Worm (Caenorhabditis elegans): Measurements from ENCODE around the gene C34C12.6.

Gene C34C12.6

DNA sequence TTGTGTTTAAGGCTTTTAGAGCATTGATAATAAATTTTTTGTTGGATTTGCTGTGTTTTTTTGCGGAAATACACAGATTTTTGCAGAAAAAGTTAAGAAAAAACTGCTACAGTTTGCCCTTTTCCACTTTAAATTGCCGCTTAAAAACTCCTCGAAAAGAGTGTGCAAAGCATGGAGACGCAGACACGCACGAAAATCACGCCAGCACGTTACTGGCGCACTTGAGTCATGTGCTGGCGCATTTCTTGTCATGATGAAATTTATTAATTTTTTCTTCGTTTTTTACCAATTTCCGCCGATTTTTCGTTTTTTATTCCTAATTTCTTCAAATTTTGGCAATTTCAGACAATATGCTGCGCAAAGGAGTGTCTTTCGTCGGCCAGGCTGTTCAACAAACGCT, 22.3 kb upstream of the C34C12.6 start, which contains the start of gene C34C12.8 (continued):
- TF ChIP-seq duxl-1 (tag; optimal IDR thresholded peaks at IDR 0.05; ENCODE audit: poor library complexity), result peak; percentile 93
- TF ChIP-seq F37D6.2 (tag; optimal IDR thresholded peaks at IDR 0.05), result peak; percentile 92
- TF ChIP-seq mxl-2 (GFP tag; conservative IDR thresholded peaks at IDR 0.05), result 0 out of 2 replicates have a peak, but pooled peaks have one; percentile 23
- TF ChIP-seq aha-1 (tag), result peak; percentile 97
- peak; percentile 97 for TF ChIP-seq dpl-1 (GFP tag; optimal IDR thresholded peaks at IDR 0.05)
- peak; percentile 83 for TF ChIP-seq T20F7.1 (GFP tag; optimal IDR thresholded peaks at IDR 0.05)
- TF ChIP-seq fkh-10 (GFP tag; optimal IDR thresholded peaks at IDR 0.05), result peak; percentile 84
- TF ChIP-seq saeg-2 (GFP tag; IDR thresholded peaks at IDR 0.05), result peak; percentile 88
- no peak for TF ChIP-seq unc-39 (tag; optimal IDR thresholded peaks at IDR 0.05)
- TF ChIP-seq ceh-32 (tag; optimal IDR thresholded peaks at IDR 0.05; ENCODE audit: poor library complexity), result no peak
- TF ChIP-seq nhr-10 (tag; optimal IDR thresholded peaks at IDR 0.05), result no peak
- TF ChIP-seq zip-11 (GFP tag; IDR thresholded peaks at IDR 0.05), result no peak
- no peak for TF ChIP-seq egl-27 (tag; optimal IDR thresholded peaks at IDR 0.05)
- peak; percentile 95 for TF ChIP-seq T26A8.4 (GFP tag; IDR thresholded peaks at IDR 0.05)
- TF ChIP-seq set-16 (GFP tag; IDR thresholded peaks at IDR 0.05), result no peak
- peak; percentile 94 for TF ChIP-seq mep-1 (tag; optimal IDR thresholded peaks at IDR 0.05)
- peak; percentile 86 for TF ChIP-seq jun-1 (tag; optimal IDR thresholded peaks at IDR 0.05)
- peak; percentile 55 for TF ChIP-seq gei-8 (GFP tag; optimal IDR thresholded peaks at IDR 0.05)
- TF ChIP-seq tra-1 (GFP tag; IDR thresholded peaks at IDR 0.05), result peak; percentile 92
- TF ChIP-seq spr-1 (tag; optimal IDR thresholded peaks at IDR 0.05), result peak; percentile 81
- peak; percentile 91 for TF ChIP-seq lin-29 (GFP tag; IDR thresholded peaks at IDR 0.05)
- peak; percentile 93 for TF ChIP-seq zfp-3 (GFP tag; conservative IDR thresholded peaks at IDR 0.05)
- peak; percentile 72 to 97 for TF ChIP-seq lsy-2 (tag; optimal IDR thresholded peaks at IDR 0.05)
- TF ChIP-seq F49E8.2 (tag; optimal IDR thresholded peaks at IDR 0.05; ENCODE audit: borderline replicate concordance), result peak; percentile 88
- TF ChIP-seq php-3 (GFP tag; IDR thresholded peaks at IDR 0.05), result peak; percentile 89
- TF ChIP-seq attf-4 (tag; optimal IDR thresholded peaks at IDR 0.05), result no peak

- TF ChIP-seq nhr-111 (GFP tag; optimal IDR thresholded peaks at IDR 0.05), result no peak
- TF ChIP-seq nhr-42 (GFP tag; IDR thresholded peaks at IDR 0.05), result no peak
- TF ChIP-seq D1046.2 (GFP tag; IDR thresholded peaks at IDR 0.05), result no peak
- TF ChIP-seq zfp-3 (GFP tag; conservative IDR thresholded peaks at IDR 0.05), result no peak
- no peak for TF ChIP-seq mxl-2 (GFP tag; conservative IDR thresholded peaks at IDR 0.05)
- no peak for TF ChIP-seq ama-1 (optimal IDR thresholded peaks at IDR 0.05)
- no peak for TF ChIP-seq cey-2 (tag; optimal IDR thresholded peaks at IDR 0.05; ENCODE audit: borderline replicate concordance, insufficient read depth)
- no peak for TF ChIP-seq madf-5 (GFP tag; IDR thresholded peaks at IDR 0.05)
- no peak for TF ChIP-seq hlh-11 (tag; optimal IDR thresholded peaks at IDR 0.05)
- no peak for TF ChIP-seq dmd-6 (GFP tag; IDR thresholded peaks at IDR 0.05)
- no peak for TF ChIP-seq R02D3.7 (tag; optimal IDR thresholded peaks at IDR 0.05)
Observed at ce11 chrIII:3461403-3461802, 21.0 kb upstream of the C34C12.6 start, which contains the start of gene pph-6. pph-6 (plus strand) TSS chrIII:3461703.

- TF ChIP-seq mdt-29 (GFP tag; IDR thresholded peaks at IDR 0.05) (no peak), ama-1 (optimal IDR thresholded peaks at IDR 0.05) (no peak), lim-7 (GFP tag; IDR thresholded peaks at IDR 0.05) (no peak), lir-3 (tag; optimal IDR thresholded peaks at IDR 0.05) (no peak), zip-11 (GFP tag; IDR thresholded peaks at IDR 0.05) (no peak), dmd-8 (GFP tag; IDR thresholded peaks at IDR 0.05) (no peak), nhr-77 (tag; optimal IDR thresholded peaks at IDR 0.05) (no peak), rbr-2 (tag; optimal IDR thresholded peaks at IDR 0.05) (no peak), mdl-1 (tag; optimal IDR thresholded peaks at IDR 0.05) (no peak), jun-1 (tag; optimal IDR thresholded peaks at IDR 0.05) (no peak), nhr-11 (tag; optimal IDR thresholded peaks at IDR 0.05) (no peak), duxl-1 (tag; optimal IDR thresholded peaks at IDR 0.05; ENCODE audit: poor library complexity) (no peak), nhr-48 (tag; optimal IDR thresholded peaks at IDR 0.05) (no peak), lin-29 (GFP tag; IDR thresholded peaks at IDR 0.05) (no peak), dpl-1 (GFP tag; optimal IDR thresholded peaks at IDR 0.05) (no peak), fkh-10 (GFP tag; optimal IDR thresholded peaks at IDR 0.05) (no peak), php-3 (GFP tag; IDR thresholded peaks at IDR 0.05) (no peak), zfp-3 (GFP tag; conservative IDR thresholded peaks at IDR 0.05) (no peak)
Observed at ce11 chrIII:3467013-3467412, 15.4 kb upstream of the C34C12.6 start.
